Worm (Caenorhabditis elegans): Measurements from ENCODE around the gene pdl-1.

DNA sequence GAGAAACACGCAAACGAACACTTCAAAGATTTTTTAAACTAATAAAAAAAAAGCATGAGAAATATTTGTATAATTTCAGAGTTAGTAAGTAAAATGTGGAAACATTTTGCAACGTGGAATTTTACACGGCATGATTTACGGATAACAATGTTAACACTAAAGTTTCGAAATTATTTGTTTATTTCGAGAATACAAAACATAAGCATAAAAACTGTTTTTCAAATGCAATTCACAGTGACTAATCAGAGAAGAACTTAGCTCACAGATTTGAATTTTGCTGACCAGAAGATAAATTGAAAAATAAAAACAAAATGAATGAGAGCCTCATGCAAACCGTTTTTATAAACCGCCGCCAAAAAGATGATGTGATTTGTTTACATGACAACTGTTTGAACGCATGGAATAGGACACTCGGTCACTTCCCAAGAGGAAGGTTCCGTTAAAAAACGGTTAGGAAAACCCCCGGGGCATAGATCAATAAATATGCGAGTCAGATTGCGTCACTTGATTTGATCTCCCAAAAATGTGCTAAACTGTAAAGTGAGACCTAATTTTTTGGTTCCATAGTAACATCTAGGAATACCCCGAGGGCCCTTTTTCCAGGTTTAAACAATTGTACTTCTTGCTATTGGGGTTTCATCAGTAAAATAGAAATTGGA, 42.4 kb downstream of the pdl-1 start, which contains the start of gene clh-3:
- no peak for TF ChIP-seq dpl-1 (GFP tag; optimal IDR thresholded peaks at IDR 0.05)
- no peak for TF ChIP-seq unc-62 (GFP tag; optimal IDR thresholded peaks at IDR 0.05)
- no peak for TF ChIP-seq pbrm-1 (GFP tag; IDR thresholded peaks at IDR 0.05)
- TF ChIP-seq rpc-1 (optimal IDR thresholded peaks at IDR 0.05), result no peak
- no peak for TF ChIP-seq rpc-1 (tag; optimal IDR thresholded peaks at IDR 0.05)
- no peak for TF ChIP-seq F37B4.10 (GFP tag; IDR thresholded peaks at IDR 0.05)
- TF ChIP-seq ztf-18 (tag; optimal IDR thresholded peaks at IDR 0.05), result no peak
- no peak for TF ChIP-seq xnd-1 (tag; optimal IDR thresholded peaks at IDR 0.05)
- no peak for TF ChIP-seq Y79H2A.3 (GFP tag; conservative IDR thresholded peaks at IDR 0.05)
- TF ChIP-seq C06A6.2 (GFP tag; conservative IDR thresholded peaks at IDR 0.05), result no peak
- TF ChIP-seq madf-3 (GFP tag; IDR thresholded peaks at IDR 0.05), result no peak
- TF ChIP-seq lin-54 (GFP tag; optimal IDR thresholded peaks at IDR 0.05), result no peak
- no peak for TF ChIP-seq hrde-1 (tag; optimal IDR thresholded peaks at IDR 0.05; ENCODE audit: borderline replicate concordance)

Data from whole organism, young adult.